Worm (Caenorhabditis elegans) whole organism, midembryonic: ENCODE results near the gene C04B4.6.
"Not testable (repeated sequence)": the region's sequence is repeated elsewhere in the genome, so short reads cannot be mapped to it uniquely, and the experiment has no call there.

Experiments used
- T22C8.4 ChIP-seq: fragments of 200-800 bp; sonication (Bioruptor generic); IDR thresholded peaks from 2 replicates; pipeline ENCODE4 v1.3.6; 2022; ENCODE audit warnings: missing genetic modification characterization, missing compliant biosample characterization
- cog-1 ChIP-seq: sonication (generic microtip); optimal IDR thresholded peaks from 2 replicates; lab custom pipeline; 2016; ENCODE audit warnings: missing genetic modification characterization, missing compliant biosample characterization
- flt-1 ChIP-seq: fragments of 200-800 bp; sonication (Bioruptor generic); IDR thresholded peaks from 2 replicates; pipeline ENCODE4 v1.3.6; 2022; ENCODE audit warnings: missing genetic modification characterization, missing compliant biosample characterization
- klf-2 ChIP-seq: fragments of 200-800 bp; sonication (Bioruptor generic); conservative IDR thresholded peaks from 2 replicates; pipeline ENCODE4 v1.3.6; 2022; ENCODE audit warnings: missing genetic modification reagents, missing genetic modification characterization, missing compliant biosample characterization
- med-1 ChIP-seq: sonication (generic microtip); optimal IDR thresholded peaks from 2 replicates; lab custom pipeline; 2017; ENCODE audit warnings: missing genetic modification characterization, mild to moderate bottlenecking, missing compliant biosample characterization, antibody characterized with exemption, missing genetic modification reagents; ENCODE audit not compliant: insufficient read depth
- ref-1 ChIP-seq: fragments of 200-800 bp; sonication (Bioruptor generic); conservative IDR thresholded peaks from 2 replicates; pipeline ENCODE4 v1.3.6; 2022; ENCODE audit warnings: missing genetic modification reagents, missing genetic modification characterization, missing compliant biosample characterization
- tab-1 ChIP-seq: fragments of 200-800 bp; sonication (Bioruptor generic); IDR thresholded peaks from 2 replicates; pipeline ENCODE4 v1.3.6; 2022; ENCODE audit warnings: missing genetic modification characterization, missing compliant biosample characterization
- ztf-23 ChIP-seq: fragments of 200-800 bp; sonication (Bioruptor generic); IDR thresholded peaks from 2 replicates; pipeline ENCODE4 v1.3.6; 2022; ENCODE audit warnings: missing genetic modification reagents, missing genetic modification characterization, missing compliant biosample characterization
- ztf-29 ChIP-seq: fragments of 200-800 bp; sonication (Bioruptor generic); IDR thresholded peaks from 2 replicates; pipeline ENCODE4 v1.3.6; 2022; ENCODE audit warnings: missing genetic modification reagents, missing genetic modification characterization, missing compliant biosample characterization

The C04B4.6 gene

DNA sequence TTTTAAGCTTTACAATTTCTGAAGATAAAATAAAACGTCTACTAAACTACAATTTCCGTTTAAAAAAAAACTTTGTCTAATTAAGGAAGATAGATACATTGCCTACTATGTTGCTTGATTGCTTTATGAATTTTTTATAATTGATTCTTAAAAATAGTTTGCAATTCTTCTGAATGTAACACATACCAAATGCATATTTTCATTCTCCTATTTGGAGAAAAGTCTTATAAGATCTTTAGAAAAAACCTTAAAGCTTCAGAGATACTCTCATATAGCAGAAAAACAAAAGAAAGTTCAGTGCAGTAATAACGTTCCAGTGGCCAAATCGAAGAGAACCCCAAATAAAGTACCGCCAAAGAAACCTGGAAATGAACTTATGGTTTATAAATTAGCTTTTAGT, 31.1 kb upstream of the C04B4.6 start, which contains the start of gene phf-32:
Gene phf-32 (plus strand): TSS at position 301 of the 400 bp plus-strand sequence.
- TF ChIP-seq T22C8.4 (GFP tag; lab: Robert Waterston, UW) (no peak), ztf-23 (GFP tag; lab: Robert Waterston, UW) (no peak), klf-2 (GFP tag; lab: Robert Waterston, UW) (no peak), cog-1 (tag; lab: Kevin White, UChicago) (no peak), ztf-29 (GFP tag; lab: Robert Waterston, UW) (no peak), ref-1 (GFP tag; lab: Robert Waterston, UW) (no peak), flt-1 (no peak), tab-1 (GFP tag; lab: Robert Waterston, UW) (no peak), med-1 (GFP tag; lab: Kevin White, UChicago) (no peak)

DNA sequence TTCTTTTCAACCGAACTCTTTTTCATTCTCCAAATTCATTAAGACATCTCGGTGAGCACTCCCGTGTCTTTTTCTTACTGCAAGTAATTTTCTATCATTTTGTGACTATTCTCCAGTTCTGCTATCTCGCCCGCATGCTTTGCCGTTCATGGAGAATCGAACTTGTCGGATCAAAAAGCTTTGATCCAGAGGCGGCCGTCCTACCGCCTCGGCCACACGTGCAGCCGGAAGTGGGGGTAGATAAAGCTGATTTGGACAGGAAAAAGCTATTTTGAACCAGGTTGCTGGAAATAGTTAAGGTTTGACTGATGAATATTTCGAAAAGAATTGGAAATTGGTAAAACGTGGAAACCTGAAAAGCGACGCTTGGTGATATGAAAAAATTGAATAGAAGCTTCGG, 28.8 kb upstream of the C04B4.6 start:
- TF ChIP-seq flt-1 (no peak), ztf-23 (GFP tag; lab: Robert Waterston, UW) (no peak), cog-1 (tag; lab: Kevin White, UChicago) (no peak), ztf-29 (GFP tag; lab: Robert Waterston, UW) (no peak), tab-1 (GFP tag; lab: Robert Waterston, UW) (no peak), ref-1 (GFP tag; lab: Robert Waterston, UW) (no peak), T22C8.4 (GFP tag; lab: Robert Waterston, UW) (no peak), med-1 (GFP tag; lab: Kevin White, UChicago) (no peak), klf-2 (GFP tag; lab: Robert Waterston, UW) (no peak)

DNA sequence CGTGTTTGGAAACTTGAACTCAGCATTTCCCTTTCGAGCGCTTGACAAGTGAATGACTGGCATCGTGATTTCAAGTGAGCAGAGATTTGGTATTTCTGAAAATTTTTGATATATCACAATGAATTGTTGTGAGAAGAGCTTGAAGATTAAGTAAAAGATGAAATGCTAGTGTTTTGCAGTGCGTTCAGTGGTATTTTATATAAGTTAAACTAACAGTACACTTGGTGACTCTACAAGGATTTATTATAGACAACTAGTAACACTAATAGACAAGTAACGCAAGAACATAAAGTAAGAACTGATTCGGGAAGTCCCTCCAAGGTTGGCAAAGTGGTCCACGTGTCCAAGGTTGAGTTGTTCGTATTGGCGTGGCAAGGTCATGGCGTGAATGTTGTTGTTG, 27.3 kb upstream of the C04B4.6 start, which contains the start of gene dot-1.3:
Gene dot-1.3 (minus strand): TSS at position 101 of the 400 bp plus-strand sequence.
- not testable (repeated sequence) for TF ChIP-seq flt-1; ref-1 (GFP tag; lab: Robert Waterston, UW); cog-1 (tag; lab: Kevin White, UChicago)

DNA sequence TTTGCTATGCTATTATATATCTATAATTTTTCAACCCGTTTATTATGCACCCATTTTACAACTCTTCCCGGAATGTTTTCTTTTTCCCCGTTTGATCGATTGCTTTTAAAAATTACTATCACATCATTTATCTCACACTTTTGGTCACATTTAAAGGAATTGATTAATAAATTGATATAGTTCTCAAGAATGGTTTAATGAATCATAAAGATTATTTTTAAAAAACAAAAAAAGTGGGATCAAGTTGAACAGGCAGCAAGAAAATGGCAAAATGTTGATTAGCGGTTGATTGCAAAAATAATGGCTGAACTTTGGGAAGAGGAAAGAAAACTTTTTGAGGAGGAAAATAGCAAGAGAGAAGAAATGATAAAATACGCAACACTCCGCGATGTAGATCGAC, 24.4 kb upstream of the C04B4.6 start, which contains the start of gene W06D11.5:
Gene W06D11.5 (plus strand): TSS at position 301 of the 400 bp plus-strand sequence.
- no peak for TF ChIP-seq med-1 (GFP tag; lab: Kevin White, UChicago)
- TF ChIP-seq klf-2 (GFP tag; lab: Robert Waterston, UW) = no peak
- no peak for TF ChIP-seq ztf-29 (GFP tag; lab: Robert Waterston, UW)

DNA sequence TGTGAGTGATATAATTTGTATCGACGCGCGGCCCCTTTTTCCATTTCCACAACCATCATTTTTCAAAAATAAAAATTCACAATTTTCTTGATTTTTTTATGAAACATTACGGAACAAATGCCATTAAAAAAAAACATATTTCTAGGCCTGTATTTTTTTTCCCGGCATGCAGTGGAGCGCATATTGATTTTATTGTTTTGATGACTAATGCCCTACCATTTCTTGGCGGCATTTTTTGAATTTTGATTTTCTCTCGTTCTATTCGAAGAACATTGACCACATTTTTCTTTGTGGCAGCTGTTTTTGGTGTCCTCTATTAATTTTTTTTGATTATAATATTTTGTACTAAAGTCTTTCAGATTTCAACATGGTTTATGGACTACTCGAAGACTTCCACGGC, 22.8 kb upstream of the C04B4.6 start, which contains the start of gene W06D11.3:
Gene W06D11.3 (plus strand): TSS at position 360 of the 400 bp plus-strand sequence.
- TF ChIP-seq ztf-23 (GFP tag; lab: Robert Waterston, UW) (no peak), ref-1 (GFP tag; lab: Robert Waterston, UW) (no peak)

DNA sequence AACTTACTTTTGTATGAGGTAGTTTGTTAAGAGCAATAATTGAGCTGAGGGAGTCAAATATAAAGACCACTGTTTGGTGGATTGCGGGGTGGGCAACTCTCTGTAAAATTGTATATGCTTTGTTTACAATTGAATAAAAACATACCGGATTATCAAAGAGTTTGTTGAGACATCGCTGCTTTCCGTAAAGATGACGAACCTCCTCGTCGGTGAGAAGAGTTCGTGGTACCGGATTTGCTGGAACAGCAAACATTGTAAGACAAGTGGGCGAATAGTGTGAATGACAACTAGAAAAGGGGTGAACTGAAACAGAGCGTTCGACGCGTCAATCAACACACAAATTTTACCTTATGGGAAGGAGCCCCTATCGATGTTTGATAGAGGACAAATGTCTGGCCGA, 20.9 kb upstream of the C04B4.6 start, which contains the start of gene W06D11.2:
Gene W06D11.2 (minus strand): TSS at position 339 of the 400 bp plus-strand sequence.
- no peak for TF ChIP-seq cog-1 (tag; lab: Kevin White, UChicago)

DNA sequence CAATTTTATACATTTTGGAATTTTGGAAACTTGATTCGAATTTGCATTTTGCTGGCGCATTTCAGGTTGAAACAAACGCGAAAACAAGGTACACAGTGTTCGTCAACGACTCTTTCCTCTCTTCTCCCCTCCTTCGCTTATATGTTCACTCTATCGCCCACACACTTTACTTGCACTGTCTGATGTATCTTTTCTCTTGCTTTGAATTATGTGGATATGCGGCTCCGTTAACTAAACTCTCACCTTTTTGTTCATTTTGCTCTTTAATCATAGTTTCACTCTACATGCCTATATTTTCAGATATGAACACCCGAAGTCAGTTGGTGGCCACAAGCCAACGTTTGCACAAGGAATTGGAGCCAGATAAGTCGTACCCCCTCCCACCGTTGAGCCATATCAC, 18.8 kb upstream of the C04B4.6 start, which contains the start of gene W06D11.1:
Gene W06D11.1 (plus strand): TSS at position 301 of the 400 bp plus-strand sequence.
- TF ChIP-seq ref-1 (GFP tag; lab: Robert Waterston, UW) (no peak), T22C8.4 (GFP tag; lab: Robert Waterston, UW) (no peak), cog-1 (tag; lab: Kevin White, UChicago) (no peak)

DNA sequence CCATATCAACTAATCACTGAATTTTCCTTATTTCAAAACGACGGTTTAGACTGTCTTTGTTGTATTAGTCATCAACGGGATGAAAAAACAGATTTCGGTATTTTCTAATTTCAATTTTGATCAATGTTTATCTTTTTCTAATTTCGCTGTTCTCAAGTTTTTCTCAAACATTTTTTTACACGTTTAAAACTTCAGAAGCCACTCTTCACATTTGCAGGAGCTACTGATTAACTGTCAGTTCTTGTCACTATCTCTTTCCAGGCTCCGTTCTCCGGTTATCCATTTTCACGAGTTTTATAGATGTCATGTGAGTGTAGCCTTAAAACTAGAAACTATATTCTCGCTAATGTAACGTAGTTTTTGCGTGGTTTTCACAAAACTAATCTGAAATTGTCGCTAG, 15.1 kb upstream of the C04B4.6 start, which contains the start of gene C04B4.4:
Gene C04B4.4 (plus strand): TSS at position 301 of the 400 bp plus-strand sequence.
- TF ChIP-seq ztf-23 (GFP tag; lab: Robert Waterston, UW) (no peak), ref-1 (GFP tag; lab: Robert Waterston, UW) (no peak), klf-2 (GFP tag; lab: Robert Waterston, UW) (no peak), flt-1 (no peak), ztf-29 (GFP tag; lab: Robert Waterston, UW) (no peak), tab-1 (GFP tag; lab: Robert Waterston, UW) (no peak), T22C8.4 (GFP tag; lab: Robert Waterston, UW) (no peak), med-1 (GFP tag; lab: Kevin White, UChicago) (no peak), cog-1 (tag; lab: Kevin White, UChicago) (no peak)

DNA sequence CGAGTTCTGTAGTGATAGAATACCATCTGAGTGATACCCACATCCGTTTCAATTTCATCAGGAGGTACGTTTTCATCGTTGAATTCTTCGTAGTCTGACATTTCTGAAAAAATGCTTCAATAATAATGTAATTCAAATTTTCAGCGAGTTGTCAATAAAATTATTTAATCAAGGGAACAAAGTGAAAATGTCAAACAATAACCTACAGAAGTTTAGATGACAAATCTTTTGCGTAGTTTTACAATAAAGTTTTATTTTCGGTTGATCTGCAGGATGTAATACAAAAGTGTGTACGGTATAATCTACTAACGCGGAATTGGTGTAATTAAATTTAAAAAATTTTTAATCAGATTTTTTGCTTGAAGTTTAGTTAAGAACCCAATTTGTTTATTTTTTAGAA, 12.8 kb upstream of the C04B4.6 start, which contains the start of gene C04B4.5:
Gene C04B4.5 (minus strand): TSS at position 101 of the 400 bp plus-strand sequence.
- TF ChIP-seq flt-1 (no peak), ztf-23 (GFP tag; lab: Robert Waterston, UW) (no peak), med-1 (GFP tag; lab: Kevin White, UChicago) (no peak), T22C8.4 (GFP tag; lab: Robert Waterston, UW) (no peak), tab-1 (GFP tag; lab: Robert Waterston, UW) (no peak), ztf-29 (GFP tag; lab: Robert Waterston, UW) (no peak), cog-1 (tag; lab: Kevin White, UChicago) (no peak), klf-2 (GFP tag; lab: Robert Waterston, UW) (no peak), ref-1 (GFP tag; lab: Robert Waterston, UW) (no peak)

DNA sequence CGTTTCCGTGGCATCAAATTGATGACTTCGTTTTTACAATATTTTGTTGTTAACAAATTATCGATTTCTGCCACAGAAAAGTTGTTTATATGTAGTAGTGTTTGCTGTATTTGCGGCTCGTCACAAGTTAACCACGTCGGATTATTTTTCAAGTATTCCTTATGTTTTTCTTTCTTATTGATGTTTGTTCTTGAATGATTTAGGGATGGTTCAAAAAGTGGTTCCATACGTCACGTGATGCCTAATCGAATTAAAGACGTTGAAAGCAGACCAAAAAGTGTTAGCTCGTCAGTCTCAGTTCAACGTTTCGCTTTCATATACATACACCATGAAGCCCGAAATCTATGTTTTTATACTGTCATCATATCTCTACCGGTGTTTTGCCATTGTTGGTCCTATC, 10.0 kb upstream of the C04B4.6 start, which contains the start of gene lips-2:
Gene lips-2 (plus strand): TSS at position 301 of the 400 bp plus-strand sequence.
- TF ChIP-seq ref-1 (GFP tag; lab: Robert Waterston, UW) (no peak), flt-1 (no peak), cog-1 (tag; lab: Kevin White, UChicago) (no peak), ztf-29 (GFP tag; lab: Robert Waterston, UW) (no peak), med-1 (GFP tag; lab: Kevin White, UChicago) (no peak), klf-2 (GFP tag; lab: Robert Waterston, UW) (no peak)
